Fruit fly (Drosophila melanogaster): Measurements from ENCODE around the gene MED31.

Gene MED31

dm6 chr3R:4649126-4649811 is 7.5 kb downstream of the MED31 start, which contains the start of gene Karybeta3 (continued):
- TF ChIP-seq ewg (GFP tag; optimal IDR thresholded peaks at IDR 0.05), result peak; percentile 78
- peak; percentile 59 for TF ChIP-seq ERR (GFP tag; optimal IDR thresholded peaks at IDR 0.05)
- peak; percentile 65 for TF ChIP-seq Atf3 (GFP tag; optimal IDR thresholded peaks at IDR 0.05)
- peak; percentile 22 for TF ChIP-seq sima (GFP tag; optimal IDR thresholded peaks at IDR 0.05)
- 0 out of 3 replicates have a peak, but pooled peaks have one; percentile 33 for TF ChIP-seq CG11093 (GFP tag; IDR thresholded peaks at IDR 0.05)
- TF ChIP-seq NK7.1 (GFP tag; optimal IDR thresholded peaks at IDR 0.05), result peak; percentile 81
- peak; percentile 60 for TF ChIP-seq Bteb2 (GFP tag; optimal IDR thresholded peaks at IDR 0.05)
- TF ChIP-seq pros (GFP tag; optimal IDR thresholded peaks at IDR 0.05), result no peak
- no peak for TF ChIP-seq CG15479 (GFP tag; optimal IDR thresholded peaks at IDR 0.05)
- peak; percentile 49 for TF ChIP-seq CG18619 (GFP tag; optimal IDR thresholded peaks at IDR 0.05)
- no peak for TF ChIP-seq Deaf1 (tag; optimal IDR thresholded peaks at IDR 0.05)
- TF ChIP-seq CG5245 (GFP tag; optimal IDR thresholded peaks at IDR 0.05), result peak; percentile 73
- peak; percentile 68 for TF ChIP-seq CG7839 (tag; optimal IDR thresholded peaks at IDR 0.05)
- peak; percentile 76 for TF ChIP-seq CG12769 (tag; optimal IDR thresholded peaks at IDR 0.05)
- TF ChIP-seq E2f1 (GFP tag; IDR thresholded peaks at IDR 0.05), result peak; percentile 94
- TF ChIP-seq Nf-YB (GFP tag; optimal IDR thresholded peaks at IDR 0.05), result peak; percentile 38
- TF ChIP-seq CG6854 (GFP tag; optimal IDR thresholded peaks at IDR 0.05), result no peak
- peak; percentile 41 for TF ChIP-seq CG7556 (GFP tag; optimal IDR thresholded peaks at IDR 0.05)
- peak; percentile 35; the same call in 1 of the 2 replicates for TF ChIP-seq CG8765 (GFP tag; IDR thresholded peaks at IDR 0.05)
- TF ChIP-seq pum (GFP tag; optimal IDR thresholded peaks at IDR 0.05), result peak; percentile 77
- TF ChIP-seq CG3281 (GFP tag; optimal IDR thresholded peaks at IDR 0.05), result peak; percentile 75
- peak; percentile 61 for TF ChIP-seq CG17359 (tag; optimal IDR thresholded peaks at IDR 0.05)
- TF ChIP-seq CG12299 (tag; optimal IDR thresholded peaks at IDR 0.05), result peak; percentile 54
- peak; percentile 43 for TF ChIP-seq CG7271 (tag; optimal IDR thresholded peaks at IDR 0.05)
- TF ChIP-seq CG43689 (GFP tag; IDR thresholded peaks at IDR 0.05), result no peak
- no peak for TF ChIP-seq Usf (GFP tag; optimal IDR thresholded peaks at IDR 0.05)
- peak; percentile 14 for TF ChIP-seq CG6254 (GFP tag; optimal IDR thresholded peaks at IDR 0.05)
- peak; percentile 85 for TF ChIP-seq CG33213 (GFP tag; optimal IDR thresholded peaks at IDR 0.05)
- peak; percentile 80 for TF ChIP-seq HmgD (GFP tag; optimal IDR thresholded peaks at IDR 0.05)
- TF ChIP-seq peb (GFP tag; IDR thresholded peaks at IDR 0.05), result peak; percentile 49
- no peak for TF ChIP-seq trh (GFP tag; optimal IDR thresholded peaks at IDR 0.05)
- peak; percentile 32; the same call in 1 of the 2 replicates for TF ChIP-seq Taf1 (GFP tag; IDR thresholded peaks at IDR 0.05)
- peak; percentile 44 for TF ChIP-seq CG8359 (GFP tag; optimal IDR thresholded peaks at IDR 0.05; ENCODE audit: borderline replicate concordance)
- peak; percentile 41; the same call in 1 of the 2 replicates for TF ChIP-seq sim (GFP tag; IDR thresholded peaks at IDR 0.05)
- TF ChIP-seq fru (optimal IDR thresholded peaks at IDR 0.05), result no peak
- TF ChIP-seq Elba2 (GFP tag; optimal IDR thresholded peaks at IDR 0.05), result no peak
- TF ChIP-seq Vsx1 (GFP tag; optimal IDR thresholded peaks at IDR 0.05), result no peak
- peak; percentile 68; the same call in 1 of the 2 replicates for TF ChIP-seq sna (GFP tag; IDR thresholded peaks at IDR 0.05; ENCODE audit: partially characterized antibody)
- peak; percentile 70 for TF ChIP-seq eyg (GFP tag; optimal IDR thresholded peaks at IDR 0.05)
- no peak for TF ChIP-seq prd (optimal IDR thresholded peaks at IDR 0.05)
- TF ChIP-seq prd (GFP tag; IDR thresholded peaks at IDR 0.05), result peak; percentile 76
- peak; percentile 47 for TF ChIP-seq CG4282 (GFP tag; optimal IDR thresholded peaks at IDR 0.05)
- peak; percentile 63 for TF ChIP-seq CG1647 (GFP tag; optimal IDR thresholded peaks at IDR 0.05)
- peak; percentile 63 for TF ChIP-seq CG16813 (GFP tag; IDR thresholded peaks at IDR 0.05; ENCODE audit: partially characterized antibody)
- no peak for TF ChIP-seq Abd-B (GFP tag; optimal IDR thresholded peaks at IDR 0.05)
- TF ChIP-seq CG15696 (tag; optimal IDR thresholded peaks at IDR 0.05), result peak; percentile 5
- TF ChIP-seq dati (GFP tag; IDR thresholded peaks at IDR 0.05), result 0 out of 2 replicates have a peak, but pooled peaks have one; percentile 60
- peak; percentile 78 for TF ChIP-seq CG3847 (GFP tag; IDR thresholded peaks at IDR 0.05)
- peak; percentile 54 for TF ChIP-seq Nf-YC (tag; optimal IDR thresholded peaks at IDR 0.05)
